Worm (Caenorhabditis elegans) whole organism, L4/young adult: ENCODE measurements around the gene T24A6.17.

ENCODE experiments used
- W03F9.2 ChIP-seq: fragments of 150-350 bp; optimal IDR thresholded peaks from 2 replicates; lab custom pipeline; 2014; ENCODE audit warnings: missing biosample characterization, missing genetic modification characterization
- dao-5 ChIP-seq: sonication (generic microtip); optimal IDR thresholded peaks from 2 replicates; lab custom pipeline; 2016; ENCODE audit warnings: missing genotype, missing genetic modification characterization, moderate library complexity, missing compliant biosample characterization
- him-1 ChIP-seq: sonication (generic microtip); optimal IDR thresholded peaks from 2 replicates; lab custom pipeline; 2016; ENCODE audit warnings: missing genotype, missing genetic modification reagents, missing genetic modification characterization, missing compliant biosample characterization

ce11 chrV:3585011-3585410 lies 20.8 kb upstream of the T24A6.17 start:
- no peak for TF ChIP-seq him-1 (tag; lab: Kevin White, UChicago)
- no peak for TF ChIP-seq W03F9.2 (tag; lab: Kevin White, UChicago)
- TF ChIP-seq dao-5 (tag; lab: Kevin White, UChicago) = no peak
